Fruit fly (Drosophila melanogaster) whole organism, embryonic: ENCODE measurements around the gene Cpr67Fa1.

Source experiments
- Atf-2 ChIP-seq: fragments of 200-800 bp; sonication (Bioruptor generic); optimal IDR thresholded peaks from 2 replicates; lab custom pipeline; 2016; ENCODE audit warnings: missing biosample characterization, missing genetic modification characterization
- Atf6 ChIP-seq: fragments of 200-800 bp; sonication (Bioruptor generic); IDR thresholded peaks from 2 replicates; pipeline ENCODE4 v1.3.6; 2022; ENCODE audit warnings: missing biosample characterization, missing genetic modification characterization
- B-H1 ChIP-seq: fragments of 200-800 bp; sonication (Bioruptor generic); IDR thresholded peaks from 3 replicates; pipeline ENCODE4 v1.3.6; 2022; ENCODE audit warnings: missing biosample characterization, missing genetic modification characterization
- CG10209 ChIP-seq: fragments of 200-800 bp; sonication (Bioruptor generic); optimal IDR thresholded peaks from 3 replicates; lab custom pipeline; 2017; ENCODE audit warnings: missing biosample characterization, mild to moderate bottlenecking, missing genetic modification characterization, missing genetic modification reagents
- CG10366 ChIP-seq: fragments of 200-800 bp; sonication (Bioruptor generic); IDR thresholded peaks from 2 replicates; pipeline ENCODE4 v1.3.6; 2022; ENCODE audit warnings: missing biosample characterization, missing genetic modification characterization
- CG10543 ChIP-seq: fragments of 200-800 bp; sonication (Bioruptor generic); optimal IDR thresholded peaks from 3 replicates; lab custom pipeline; 2017; ENCODE audit warnings: missing biosample characterization, mild to moderate bottlenecking, missing genetic modification characterization, moderate library complexity
- CG11560 ChIP-seq: fragments of 200-800 bp; sonication (Bioruptor generic); IDR thresholded peaks from 3 replicates; pipeline ENCODE4 v1.3.6; 2022; ENCODE audit warnings: missing biosample characterization, missing genetic modification characterization
- CG15601 ChIP-seq: fragments of 200-800 bp; sonication (Bioruptor generic); optimal IDR thresholded peaks from 3 replicates; lab custom pipeline; 2019; ENCODE audit warnings: missing biosample characterization, mild to moderate bottlenecking, missing genetic modification characterization, moderate library complexity
- CG15696 ChIP-seq: fragments of 200-800 bp; sonication (Bioruptor generic); optimal IDR thresholded peaks from 2 replicates; lab custom pipeline; 2019; ENCODE audit warnings: missing biosample characterization, mild to moderate bottlenecking, missing genetic modification characterization, moderate library complexity
- CG17328 ChIP-seq: fragments of 200-800 bp; sonication (Bioruptor generic); IDR thresholded peaks from 2 replicates; pipeline ENCODE4 v1.3.6; 2022; ENCODE audit warnings: missing biosample characterization, missing genetic modification characterization
- CG17359 ChIP-seq: fragments of 200-800 bp; sonication (Bioruptor generic); optimal IDR thresholded peaks from 3 replicates; lab custom pipeline; 2018; ENCODE audit warnings: missing biosample characterization, mild to moderate bottlenecking, missing genetic modification characterization, moderate library complexity
- CG2120 ChIP-seq: fragments of 200-800 bp; sonication (Bioruptor generic); optimal IDR thresholded peaks from 3 replicates; lab custom pipeline; 2016; ENCODE audit warnings: missing biosample characterization, missing genetic modification characterization
- CG2889 ChIP-seq: fragments of 200-800 bp; sonication (Bioruptor generic); IDR thresholded peaks from 3 replicates; pipeline ENCODE4 v1.3.6; 2022; ENCODE audit warnings: missing biosample characterization, missing genetic modification characterization
- CG30020 ChIP-seq: fragments of 200-800 bp; optimal IDR thresholded peaks from 2 replicates; lab custom pipeline; 2019; ENCODE audit warnings: missing biosample characterization, mild to moderate bottlenecking, missing genetic modification characterization, moderate library complexity
- CG30403 ChIP-seq: fragments of 200-800 bp; sonication (Bioruptor generic); optimal IDR thresholded peaks from 3 replicates; lab custom pipeline; 2016; ENCODE audit warnings: missing biosample characterization, missing genetic modification characterization
- CG32772 ChIP-seq: fragments of 200-800 bp; sonication (Bioruptor generic); IDR thresholded peaks from 2 replicates; pipeline ENCODE4 v1.3.6; 2022; ENCODE audit warnings: missing biosample characterization, missing genetic modification characterization
- CG4360 ChIP-seq: fragments of 200-800 bp; sonication (Bioruptor generic); IDR thresholded peaks from 2 replicates; pipeline ENCODE4 v1.3.6; 2022; ENCODE audit warnings: missing biosample characterization, missing genetic modification characterization
- CG4424 ChIP-seq: fragments of 200-800 bp; sonication (Bioruptor generic); optimal IDR thresholded peaks from 3 replicates; lab custom pipeline; 2016; ENCODE audit warnings: missing biosample characterization, missing genetic modification characterization
- CG6254 ChIP-seq: fragments of 200-800 bp; sonication (Bioruptor generic); optimal IDR thresholded peaks from 3 replicates; lab custom pipeline; 2017; ENCODE audit warnings: mild to moderate bottlenecking, missing biosample characterization, missing genetic modification reagents, missing genetic modification characterization
- CG7271 ChIP-seq: fragments of 200-800 bp; sonication (Bioruptor generic); optimal IDR thresholded peaks from 2 replicates; lab custom pipeline; 2018; ENCODE audit warnings: missing biosample characterization, mild to moderate bottlenecking, missing genetic modification characterization, moderate library complexity
- CG7556 ChIP-seq: fragments of 200-800 bp; sonication (Bioruptor generic); optimal IDR thresholded peaks from 2 replicates; lab custom pipeline; 2017; ENCODE audit warnings: missing biosample characterization, mild to moderate bottlenecking, missing genetic modification characterization
- CG8281 ChIP-seq: fragments of 200-800 bp; sonication (Bioruptor generic); optimal IDR thresholded peaks from 2 replicates; lab custom pipeline; 2018; ENCODE audit warnings: missing biosample characterization, mild to moderate bottlenecking, missing genetic modification characterization, moderate library complexity
- CG9437 ChIP-seq: fragments of 200-800 bp; sonication (Bioruptor generic); optimal IDR thresholded peaks from 2 replicates; lab custom pipeline; 2018; ENCODE audit warnings: missing biosample characterization, mild to moderate bottlenecking, missing genetic modification characterization
- Dbx ChIP-seq: fragments of 200-800 bp; sonication (Bioruptor generic); IDR thresholded peaks from 3 replicates; pipeline ENCODE4 v1.3.6; 2022; ENCODE audit warnings: missing biosample characterization, missing genetic modification characterization
- Dip3 ChIP-seq: fragments of 200-800 bp; sonication (Bioruptor generic); optimal IDR thresholded peaks from 3 replicates; lab custom pipeline; 2016; ENCODE audit warnings: missing biosample characterization, missing genetic modification characterization
- Fer1 ChIP-seq: fragments of 200-800 bp; sonication (Bioruptor generic); optimal IDR thresholded peaks from 2 replicates; lab custom pipeline; 2017; ENCODE audit warnings: missing biosample characterization, mild to moderate bottlenecking, missing genetic modification characterization
- H2.0 ChIP-seq: fragments of 200-800 bp; sonication (Bioruptor generic); IDR thresholded peaks from 2 replicates; pipeline ENCODE4 v1.3.6; 2022; ENCODE audit warnings: missing biosample characterization, missing genetic modification characterization
- Hsf ChIP-seq: fragments of 200-800 bp; sonication (Bioruptor generic); optimal IDR thresholded peaks from 3 replicates; lab custom pipeline; 2016; ENCODE audit warnings: missing biosample characterization, missing genetic modification characterization
- Mes4 ChIP-seq: fragments of 200-800 bp; sonication (Bioruptor generic); optimal IDR thresholded peaks from 2 replicates; lab custom pipeline; 2016; ENCODE audit warnings: missing biosample characterization, missing genetic modification characterization
- NfI ChIP-seq: fragments of 200-800 bp; sonication (Bioruptor generic); optimal IDR thresholded peaks from 3 replicates; lab custom pipeline; 2018; ENCODE audit warnings: missing biosample characterization, mild to moderate bottlenecking, missing genetic modification characterization, moderate library complexity
- Six4 ChIP-seq: fragments of 200-800 bp; sonication (Bioruptor generic); optimal IDR thresholded peaks from 2 replicates; lab custom pipeline; 2016; ENCODE audit warnings: missing biosample characterization, missing genetic modification characterization
- ap ChIP-seq: fragments of 200-800 bp; sonication (Bioruptor generic); IDR thresholded peaks from 2 replicates; pipeline ENCODE4 v1.3.6; 2022; ENCODE audit warnings: missing biosample characterization, missing genetic modification characterization
- ash1 ChIP-seq: fragments of 200-800 bp; sonication (Bioruptor generic); optimal IDR thresholded peaks from 2 replicates; lab custom pipeline; 2018; ENCODE audit warnings: missing biosample characterization, mild to moderate bottlenecking, missing genetic modification characterization
- bcd ChIP-seq: fragments of 200-800 bp; sonication (Bioruptor generic); optimal IDR thresholded peaks from 2 replicates; lab custom pipeline; 2017; ENCODE audit warnings: missing biosample characterization, mild to moderate bottlenecking, missing genetic modification characterization
- chinmo ChIP-seq: fragments of 200-800 bp; sonication (Bioruptor generic); IDR thresholded peaks from 4 replicates; pipeline ENCODE4 v1.3.6; 2022; ENCODE audit warnings: missing biosample characterization, missing genetic modification characterization; ENCODE audit not compliant: partially characterized antibody
- corto ChIP-seq: fragments of 200-800 bp; sonication (Bioruptor generic); optimal IDR thresholded peaks from 2 replicates; lab custom pipeline; 2016; ENCODE audit warnings: missing biosample characterization, mild to moderate bottlenecking, missing genetic modification characterization, moderate library complexity
- cwo ChIP-seq: fragments of 200-800 bp; sonication (Bioruptor generic); optimal IDR thresholded peaks from 3 replicates; lab custom pipeline; 2017; ENCODE audit warnings: missing biosample characterization, missing genetic modification characterization, mild to moderate bottlenecking, moderate library complexity, missing genetic modification reagents
- da ChIP-seq: fragments of 200-800 bp; sonication (Bioruptor generic); optimal IDR thresholded peaks from 2 replicates; lab custom pipeline; 2016; ENCODE audit warnings: missing biosample characterization, missing genetic modification characterization
- disco-r ChIP-seq: fragments of 200-800 bp; sonication (Bioruptor generic); optimal IDR thresholded peaks from 2 replicates; lab custom pipeline; 2016; ENCODE audit warnings: missing biosample characterization, missing genetic modification characterization
- dpn ChIP-seq, 2 experiments: fragments of 200-800 bp; sonication (Bioruptor generic); optimal IDR thresholded peaks; 3 replicates each; lab custom pipeline; 2016; ENCODE audit warnings: missing biosample characterization in 2 of 2, missing genetic modification characterization in 2 of 2
- fd3F ChIP-seq: fragments of 200-800 bp; sonication (Bioruptor generic); optimal IDR thresholded peaks from 2 replicates; lab custom pipeline; 2018; ENCODE audit warnings: missing biosample characterization, mild to moderate bottlenecking, missing genetic modification characterization, moderate library complexity
- fu2 ChIP-seq: fragments of 200-800 bp; sonication (Bioruptor generic); optimal IDR thresholded peaks from 2 replicates; lab custom pipeline; 2016; ENCODE audit warnings: missing biosample characterization, missing genetic modification characterization
- gem ChIP-seq: fragments of 200-800 bp; sonication (Bioruptor generic); optimal IDR thresholded peaks from 2 replicates; lab custom pipeline; 2019; ENCODE audit warnings: missing biosample characterization, mild to moderate bottlenecking, missing genetic modification characterization, moderate library complexity
- gro ChIP-seq: fragments of 200-800 bp; sonication (Bioruptor generic); optimal IDR thresholded peaks from 2 replicates; lab custom pipeline; 2016; ENCODE audit warnings: missing biosample characterization, missing genetic modification characterization
- jigr1 ChIP-seq: fragments of 200-800 bp; sonication (Bioruptor generic); IDR thresholded peaks from 3 replicates; pipeline ENCODE4 v1.3.6; 2022; ENCODE audit warnings: missing biosample characterization, missing genetic modification characterization
- mirr ChIP-seq: fragments of 200-800 bp; sonication (Bioruptor generic); optimal IDR thresholded peaks from 3 replicates; lab custom pipeline; 2018; ENCODE audit warnings: missing biosample characterization, mild to moderate bottlenecking, missing genetic modification characterization
- ranshi ChIP-seq: fragments of 200-800 bp; sonication (Bioruptor generic); IDR thresholded peaks from 2 replicates; pipeline ENCODE4 v1.3.6; 2022; ENCODE audit warnings: missing biosample characterization, missing genetic modification characterization
- ttk ChIP-seq: fragments of 200-800 bp; sonication (Bioruptor generic); IDR thresholded peaks from 2 replicates; pipeline ENCODE4 v2.1.2; 2022; ENCODE audit warnings: missing biosample characterization, missing genetic modification characterization
- unpg ChIP-seq: fragments of 200-800 bp; sonication (Bioruptor generic); optimal IDR thresholded peaks from 3 replicates; lab custom pipeline; 2018; ENCODE audit warnings: missing biosample characterization, mild to moderate bottlenecking, missing genetic modification characterization, moderate library complexity

The Cpr67Fa1 gene

dm6 chr3L:10866633-10867379, 23.0 kb upstream of the Cpr67Fa1 start (continued):
- TF ChIP-seq chinmo (GFP tag; lab: Robert Waterston, UW) (0 out of 4 replicates have a peak, but pooled peaks have one; percentile 41), ash1 (GFP tag; lab: Kevin White, UChicago) (no peak), Hsf (GFP tag; lab: Kevin White, UChicago) (peak; percentile 38), jigr1 (GFP tag; lab: Robert Waterston, UW) (no peak), Atf6 (GFP tag; lab: Robert Waterston, UW) (peak; percentile 60; the same call in 1 of the 2 replicates), mirr (GFP tag; lab: Kevin White, UChicago) (peak; percentile 17), CG17359 (tag; lab: Kevin White, UChicago) (no peak), unpg (GFP tag; lab: Kevin White, UChicago) (peak; percentile 27), da (GFP tag; lab: Kevin White, UChicago) (no peak), H2.0 (0 out of 2 replicates have a peak, but pooled peaks have one; percentile 31), B-H1 (GFP tag; lab: Robert Waterston, UW) (no peak), Fer1 (peak; percentile 53), CG10366 (GFP tag; lab: Robert Waterston, UW) (peak; percentile 16; the same call in 1 of the 2 replicates), CG15696 (no peak), gro (peak; percentile 74), ttk (GFP tag; lab: Robert Waterston, UW) (0 out of 2 replicates have a peak, but pooled peaks have one; percentile 11), CG17328 (peak; percentile 20; the same call in 1 of the 2 replicates), CG7556 (peak; percentile 43), CG15601 (tag; lab: Kevin White, UChicago) (no peak), fu2 (GFP tag; lab: Kevin White, UChicago) (peak; percentile 54), Mes4 (GFP tag; lab: Kevin White, UChicago) (no peak), CG10209 (GFP tag; lab: Kevin White, UChicago) (peak; percentile 19), CG2120 (peak; percentile 78), CG30020 (tag; lab: Kevin White, UChicago) (no peak), CG32772 (GFP tag; lab: Robert Waterston, UW) (0 out of 2 replicates have a peak, but pooled peaks have one; percentile 14), CG8281 (tag; lab: Kevin White, UChicago) (no peak), fd3F (peak; percentile 23), gem (tag; lab: Kevin White, UChicago) (peak; percentile 46), ap (GFP tag; lab: Robert Waterston, UW) (no peak), Atf-2 (GFP tag; lab: Kevin White, UChicago) (peak; percentile 23), Dbx (GFP tag; lab: Robert Waterston, UW) (0 out of 3 replicates have a peak, but pooled peaks have one; percentile 53), Six4 (GFP tag; lab: Kevin White, UChicago) (no peak), CG6254 (GFP tag; lab: Kevin White, UChicago) (no peak), bcd (peak; percentile 26), CG7271 (no peak), CG4360 (no peak), dpn (GFP tag; optimal IDR thresholded peaks at IDR 0.05; lab: Kevin White, UChicago) (peak; percentile 27 to 35), Dip3 (GFP tag; lab: Kevin White, UChicago) (peak; percentile 55), CG10543 (GFP tag; lab: Kevin White, UChicago) (peak; percentile 54), disco-r (GFP tag; lab: Kevin White, UChicago) (peak; percentile 37), CG9437 (GFP tag; lab: Kevin White, UChicago) (no peak), CG30403 (GFP tag; lab: Kevin White, UChicago) (peak; percentile 31), NfI (GFP tag; lab: Kevin White, UChicago) (peak; percentile 25), cwo (GFP tag; lab: Kevin White, UChicago) (peak; percentile 95), ranshi (GFP tag; lab: Robert Waterston, UW) (0 out of 2 replicates have a peak, but pooled peaks have one; percentile 34), corto (GFP tag; lab: Kevin White, UChicago) (no peak), CG2889 (GFP tag; lab: Robert Waterston, UW) (0 out of 3 replicates have a peak, but pooled peaks have one; percentile 36), CG11560 (tag; lab: Robert Waterston, UW) (0 out of 3 replicates have a peak, but pooled peaks have one; percentile 59), CG4424 (peak; percentile 18)
